Fruit fly (Drosophila melanogaster): ENCODE results near the gene CG2124.

DNA sequence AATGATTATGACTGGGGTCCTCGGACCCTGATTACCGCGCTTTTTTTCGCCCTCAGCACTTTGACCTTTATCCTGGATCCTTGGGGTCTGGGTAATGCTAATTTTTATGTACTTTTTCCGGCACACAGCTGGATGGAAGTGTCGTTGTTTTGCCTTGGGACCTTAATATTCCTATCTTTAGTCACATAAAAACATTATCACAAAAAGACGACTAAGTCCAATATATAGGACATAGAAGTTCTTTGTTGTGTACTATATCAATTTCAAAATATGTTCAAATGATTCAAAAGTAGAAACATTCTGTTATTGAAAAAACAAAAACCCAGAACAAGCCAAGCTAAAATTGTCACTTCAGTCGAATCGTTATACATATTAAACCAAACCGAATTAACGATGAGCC is 7.1 kb upstream of the CG2124 start, which contains the start of gene Rab9D:
- TF ChIP-seq bab1 (GFP tag; optimal IDR thresholded peaks at IDR 0.05) (no peak), kay (GFP tag; ENCODE audit: borderline replicate concordance) (no peak), CG12768 (GFP tag; optimal IDR thresholded peaks at IDR 0.05) (no peak), Crg-1 (GFP tag; optimal IDR thresholded peaks at IDR 0.05) (no peak), Clk (GFP tag; optimal IDR thresholded peaks at IDR 0.05) (no peak), CG33017 (tag; optimal IDR thresholded peaks at IDR 0.05) (no peak), CG7045 (GFP tag; optimal IDR thresholded peaks at IDR 0.05) (no peak), cic (GFP tag; optimal IDR thresholded peaks at IDR 0.05) (no peak), cnc (optimal IDR thresholded peaks at IDR 0.05) (no peak), CG11617 (GFP tag; optimal IDR thresholded peaks at IDR 0.05) (no peak), CG1620 (GFP tag; optimal IDR thresholded peaks at IDR 0.05) (no peak), CG5204 (GFP tag; optimal IDR thresholded peaks at IDR 0.05) (no peak)

Measured in whole organism, adult.